Worm (Caenorhabditis elegans): Measurements from ENCODE around the gene K07C5.9.
A peak's percentile ranks its signal among the peaks of the same experiment; 100 is the strongest.

The K07C5.9 gene

DNA sequence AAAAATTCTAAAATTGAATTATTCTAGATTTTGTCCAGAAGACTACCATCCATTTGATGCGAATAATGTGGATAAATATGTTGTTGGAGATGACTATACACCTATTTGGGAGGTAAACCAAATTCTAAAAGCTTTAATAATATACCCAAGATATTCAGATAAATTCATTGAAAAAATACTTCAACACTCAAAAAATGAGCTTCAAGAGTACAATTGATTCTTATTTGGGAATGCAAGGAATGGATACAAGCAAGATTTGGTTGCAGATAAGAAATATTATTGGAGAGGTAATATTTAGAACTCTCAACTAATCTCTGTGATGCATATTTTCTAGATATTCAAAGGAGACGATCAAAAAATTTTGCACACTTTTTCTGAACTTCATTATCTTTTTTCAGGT is 10.2 kb upstream of the K07C5.9 start:
- TF ChIP-seq lsy-2 (tag; optimal IDR thresholded peaks at IDR 0.05): no peak
- no peak for TF ChIP-seq zag-1 (tag; optimal IDR thresholded peaks at IDR 0.05)
- TF ChIP-seq mdl-1 (tag; optimal IDR thresholded peaks at IDR 0.05): no peak
- no peak for TF ChIP-seq ama-1 (optimal IDR thresholded peaks at IDR 0.05)
- no peak for TF ChIP-seq lin-13 (GFP tag; optimal IDR thresholded peaks at IDR 0.05)
- no peak for TF ChIP-seq nhr-11 (tag; optimal IDR thresholded peaks at IDR 0.05)
- no peak for TF ChIP-seq Y55F3AM.14 (GFP tag; optimal IDR thresholded peaks at IDR 0.05)
- no peak for TF ChIP-seq elt-3 (tag; optimal IDR thresholded peaks at IDR 0.05)
- TF ChIP-seq ztf-1 (GFP tag; conservative IDR thresholded peaks at IDR 0.05): no peak
- TF ChIP-seq sem-4 (tag; optimal IDR thresholded peaks at IDR 0.05): no peak
- TF ChIP-seq crh-2 (tag; optimal IDR thresholded peaks at IDR 0.05): no peak
- no peak for TF ChIP-seq nhr-12 (tag; optimal IDR thresholded peaks at IDR 0.05)
- no peak for TF ChIP-seq nhr-129 (tag; optimal IDR thresholded peaks at IDR 0.05)
- no peak for TF ChIP-seq unc-55 (GFP tag; optimal IDR thresholded peaks at IDR 0.05)

ce11 chrV:10358238-10358637 is 8.3 kb upstream of the K07C5.9 start, which contains the start of gene ttll-15:
TSS of gene ttll-15 (plus strand) at chrV:10358538.
- no peak for TF ChIP-seq nhr-21 (tag; optimal IDR thresholded peaks at IDR 0.05)
- no peak for TF ChIP-seq nhr-23 (tag; optimal IDR thresholded peaks at IDR 0.05)
- no peak for TF ChIP-seq unc-39 (tag; optimal IDR thresholded peaks at IDR 0.05)

DNA sequence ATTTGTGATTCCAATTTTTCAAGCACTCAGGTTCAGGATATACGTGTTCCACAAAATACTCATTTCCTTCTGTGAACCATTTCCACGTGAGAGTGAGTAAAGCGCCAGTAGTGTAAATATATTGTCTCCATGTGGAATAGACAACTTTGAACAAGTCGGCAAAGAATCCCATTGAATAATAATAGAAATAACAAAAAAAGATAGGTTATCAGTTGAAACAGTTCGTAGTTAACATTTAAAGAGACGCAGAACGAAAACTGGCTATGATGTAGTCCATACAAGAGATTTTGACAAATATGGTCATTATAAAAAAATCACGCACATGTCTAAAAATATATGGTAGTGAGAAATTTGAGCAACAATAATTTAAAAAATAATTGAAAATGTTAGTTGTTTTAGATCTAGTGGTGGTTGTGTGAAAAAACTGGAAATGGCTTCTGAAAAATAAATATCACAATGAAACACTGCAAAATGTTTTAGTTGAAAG is 7.6 kb upstream of the K07C5.9 start, which contains the start of gene ceeh-2:
Gene ceeh-2, minus strand, starts transcription at position 437 of the 487 bp plus-strand sequence.
- peak; percentile 6 for TF ChIP-seq fos-1 (tag; optimal IDR thresholded peaks at IDR 0.05)
- no peak for TF ChIP-seq nhr-77 (tag; optimal IDR thresholded peaks at IDR 0.05)
- TF ChIP-seq alr-1 (tag; optimal IDR thresholded peaks at IDR 0.05): no peak
- TF ChIP-seq unc-39 (tag; optimal IDR thresholded peaks at IDR 0.05): no peak
- TF ChIP-seq skn-1 (tag; optimal IDR thresholded peaks at IDR 0.05): no peak
- TF ChIP-seq lsy-2 (tag; optimal IDR thresholded peaks at IDR 0.05): no peak
- TF ChIP-seq sma-9 (GFP tag; optimal IDR thresholded peaks at IDR 0.05): peak; percentile 17
- no peak for TF ChIP-seq sma-9 (tag; optimal IDR thresholded peaks at IDR 0.05)
- no peak for TF ChIP-seq unc-55 (GFP tag; optimal IDR thresholded peaks at IDR 0.05)
- TF ChIP-seq nhr-23 (tag; optimal IDR thresholded peaks at IDR 0.05): no peak
- no peak for TF ChIP-seq nhr-129 (tag; optimal IDR thresholded peaks at IDR 0.05)
- TF ChIP-seq lin-39 (tag; optimal IDR thresholded peaks at IDR 0.05): no peak
- TF ChIP-seq ztf-11 (tag; optimal IDR thresholded peaks at IDR 0.05): no peak
- TF ChIP-seq blmp-1 (tag; optimal IDR thresholded peaks at IDR 0.05; ENCODE audit: insufficient read depth): no peak
- no peak for TF ChIP-seq F13H6.1 (tag; optimal IDR thresholded peaks at IDR 0.05)
- no peak for TF ChIP-seq peb-1 (tag; optimal IDR thresholded peaks at IDR 0.05)

- TF ChIP-seq blmp-1 (tag; optimal IDR thresholded peaks at IDR 0.05; ENCODE audit: insufficient read depth) (no peak), R02D3.7 (tag; optimal IDR thresholded peaks at IDR 0.05) (no peak), F13H6.1 (tag; optimal IDR thresholded peaks at IDR 0.05) (peak; percentile 82), nhr-77 (tag; optimal IDR thresholded peaks at IDR 0.05) (no peak), skn-1 (tag; optimal IDR thresholded peaks at IDR 0.05) (no peak), nhr-23 (tag; optimal IDR thresholded peaks at IDR 0.05) (no peak), ztf-11 (tag; optimal IDR thresholded peaks at IDR 0.05) (no peak), sem-4 (tag; optimal IDR thresholded peaks at IDR 0.05) (peak; percentile 64), unc-39 (tag; optimal IDR thresholded peaks at IDR 0.05) (no peak), ztf-1 (GFP tag; conservative IDR thresholded peaks at IDR 0.05) (no peak), nhr-25 (tag; optimal IDR thresholded peaks at IDR 0.05) (peak; percentile 84), lin-39 (tag; optimal IDR thresholded peaks at IDR 0.05) (no peak), mbf-1 (tag; optimal IDR thresholded peaks at IDR 0.05) (no peak), ceh-82 (tag; optimal IDR thresholded peaks at IDR 0.05) (no peak), ama-1 (optimal IDR thresholded peaks at IDR 0.05) (no peak), nhr-129 (tag; optimal IDR thresholded peaks at IDR 0.05) (peak; percentile 30), egl-27 (tag; optimal IDR thresholded peaks at IDR 0.05) (peak; percentile 18), dmd-4 (tag; optimal IDR thresholded peaks at IDR 0.05) (no peak), zag-1 (tag; optimal IDR thresholded peaks at IDR 0.05) (no peak), mab-5 (tag; optimal IDR thresholded peaks at IDR 0.05) (peak; percentile 5), aly-2 (tag; optimal IDR thresholded peaks at IDR 0.05) (no peak), ZK546.5 (tag; optimal IDR thresholded peaks at IDR 0.05) (no peak), unc-55 (GFP tag; optimal IDR thresholded peaks at IDR 0.05) (peak; percentile 89), crh-2 (tag; optimal IDR thresholded peaks at IDR 0.05) (peak; percentile 82), fos-1 (tag; optimal IDR thresholded peaks at IDR 0.05) (peak; percentile 16), C34F6.9 (tag; optimal IDR thresholded peaks at IDR 0.05) (peak; percentile 87), nhr-6 (tag; optimal IDR thresholded peaks at IDR 0.05) (peak; percentile 65), mdl-1 (tag; optimal IDR thresholded peaks at IDR 0.05) (no peak), nhr-237 (tag; optimal IDR thresholded peaks at IDR 0.05) (no peak), gmeb-1 (tag; optimal IDR thresholded peaks at IDR 0.05) (peak; percentile 94), peb-1 (tag; optimal IDR thresholded peaks at IDR 0.05) (no peak), unc-62 (GFP tag; optimal IDR thresholded peaks at IDR 0.05) (no peak), nhr-11 (tag; optimal IDR thresholded peaks at IDR 0.05) (no peak), lin-11 (tag; optimal IDR thresholded peaks at IDR 0.05) (peak; percentile 18), nhr-10 (tag; optimal IDR thresholded peaks at IDR 0.05) (no peak), lin-13 (GFP tag; optimal IDR thresholded peaks at IDR 0.05) (peak; percentile 80), ceh-16 (tag; optimal IDR thresholded peaks at IDR 0.05) (peak; percentile 16)
Observed at ce11 chrV:10355773-10356335, 5.9 kb upstream of the K07C5.9 start, which contains the start of gene sluh-7. TSS of gene sluh-7 (minus strand) at chrV:10355823.
